Fruit fly (Drosophila melanogaster): Measurements from ENCODE around the gene CG43844.

CG43844 gene

dm6 chr3R:21852579-21853233 lies 36.6 kb upstream of the CG43844 start (continued):
- TF ChIP-seq fu2 (GFP tag; optimal IDR thresholded peaks at IDR 0.05) = no peak
- TF ChIP-seq jumu (GFP tag; optimal IDR thresholded peaks at IDR 0.05) = no peak
- no peak for TF ChIP-seq gce (GFP tag; IDR thresholded peaks at IDR 0.05)
- no peak for TF ChIP-seq insv (GFP tag; optimal IDR thresholded peaks at IDR 0.05)
- TF ChIP-seq D19A (tag; optimal IDR thresholded peaks at IDR 0.05) = peak; percentile 89
- no peak for TF ChIP-seq sd (tag; optimal IDR thresholded peaks at IDR 0.05)
- no peak for TF ChIP-seq ato (GFP tag; IDR thresholded peaks at IDR 0.05; ENCODE audit: partially characterized antibody)
- no peak for TF ChIP-seq bowl (GFP tag; IDR thresholded peaks at IDR 0.05)
- no peak for TF ChIP-seq hth (optimal IDR thresholded peaks at IDR 0.05)
- no peak for TF ChIP-seq CG33213 (GFP tag; optimal IDR thresholded peaks at IDR 0.05)
- TF ChIP-seq kah (GFP tag; optimal IDR thresholded peaks at IDR 0.05) = no peak
- no peak for TF ChIP-seq CG14667 (GFP tag; IDR thresholded peaks at IDR 0.05)
- peak; percentile 70 for TF ChIP-seq crol (GFP tag; IDR thresholded peaks at IDR 0.05)
- TF ChIP-seq CG3281 (GFP tag; optimal IDR thresholded peaks at IDR 0.05) = peak; percentile 37
- TF ChIP-seq lilli (GFP tag; optimal IDR thresholded peaks at IDR 0.05) = peak; percentile 53
- no peak for TF ChIP-seq ro (GFP tag; IDR thresholded peaks at IDR 0.05)
- peak; percentile 19 for TF ChIP-seq NfI (GFP tag; optimal IDR thresholded peaks at IDR 0.05)
- TF ChIP-seq Poxn (GFP tag; IDR thresholded peaks at IDR 0.05) = no peak
- TF ChIP-seq CG7271 (tag; optimal IDR thresholded peaks at IDR 0.05) = no peak
- TF ChIP-seq gsb (GFP tag; IDR thresholded peaks at IDR 0.05) = no peak
- no peak for TF ChIP-seq zfh1 (GFP tag; IDR thresholded peaks at IDR 0.05)
- TF ChIP-seq lov (optimal IDR thresholded peaks at IDR 0.05) = no peak
- no peak for TF ChIP-seq lov (GFP tag; IDR thresholded peaks at IDR 0.05)
- no peak for TF ChIP-seq eyg (GFP tag; optimal IDR thresholded peaks at IDR 0.05)
- TF ChIP-seq Elba2 (GFP tag; optimal IDR thresholded peaks at IDR 0.05) = no peak
- TF ChIP-seq NFAT (GFP tag; IDR thresholded peaks at IDR 0.05) = no peak
- peak; percentile 56; the same call in 1 of the 3 replicates for TF ChIP-seq CG11695 (GFP tag; IDR thresholded peaks at IDR 0.05)
- no peak for TF ChIP-seq CG12769 (tag; optimal IDR thresholded peaks at IDR 0.05)
- TF ChIP-seq pb (GFP tag; optimal IDR thresholded peaks at IDR 0.05) = no peak
- peak; percentile 10 for TF ChIP-seq Deaf1 (tag; optimal IDR thresholded peaks at IDR 0.05)
- TF ChIP-seq gfzf (GFP tag; optimal IDR thresholded peaks at IDR 0.05) = no peak
- TF ChIP-seq CG8924 (tag; optimal IDR thresholded peaks at IDR 0.05) = peak; percentile 27
- TF ChIP-seq hbn (GFP tag; IDR thresholded peaks at IDR 0.05; ENCODE audit: partially characterized antibody) = no peak
- TF ChIP-seq ash1 (GFP tag; optimal IDR thresholded peaks at IDR 0.05) = no peak
- TF ChIP-seq CG11093 (GFP tag; IDR thresholded peaks at IDR 0.05) = no peak
- TF ChIP-seq Aef1 (GFP tag; IDR thresholded peaks at IDR 0.05) = no peak
- TF ChIP-seq tll (GFP tag; optimal IDR thresholded peaks at IDR 0.05) = no peak
- peak; percentile 68; the same call in 2 of the 3 replicates for TF ChIP-seq CG2199 (GFP tag; IDR thresholded peaks at IDR 0.05)
- TF ChIP-seq CG17186 (GFP tag; optimal IDR thresholded peaks at IDR 0.05) = no peak
- TF ChIP-seq CG13424 (tag; optimal IDR thresholded peaks at IDR 0.05) = peak; percentile 20
- no peak for TF ChIP-seq schlank (tag; optimal IDR thresholded peaks at IDR 0.05)
- TF ChIP-seq CG4328 (GFP tag; optimal IDR thresholded peaks at IDR 0.05) = no peak
- no peak for TF ChIP-seq tup (GFP tag; optimal IDR thresholded peaks at IDR 0.05)
- no peak for TF ChIP-seq CG15514 (GFP tag; optimal IDR thresholded peaks at IDR 0.05)
- TF ChIP-seq CG4854 (GFP tag; optimal IDR thresholded peaks at IDR 0.05) = no peak
- no peak for TF ChIP-seq CG7928 (GFP tag; optimal IDR thresholded peaks at IDR 0.05)
- no peak for TF ChIP-seq dati (GFP tag; IDR thresholded peaks at IDR 0.05)
- TF ChIP-seq slou (GFP tag; optimal IDR thresholded peaks at IDR 0.05) = no peak
- peak; percentile 17 for TF ChIP-seq CG3838 (GFP tag; optimal IDR thresholded peaks at IDR 0.05)
- no peak for TF ChIP-seq CG10431 (GFP tag; optimal IDR thresholded peaks at IDR 0.05)
- TF ChIP-seq Fer3 (tag; optimal IDR thresholded peaks at IDR 0.05) = peak; percentile 39

All from whole organism, embryonic.